Fruit fly (Drosophila melanogaster): Measurements from ENCODE around the gene CG3823.

CG3823 gene

dm6 chrX:6343786-6344537 is 40.2 kb downstream of the CG3823 start (continued):
- TF ChIP-seq CG7357 (GFP tag; IDR thresholded peaks at IDR 0.05) (no peak), grau (tag; optimal IDR thresholded peaks at IDR 0.05) (no peak), abd-A (tag; optimal IDR thresholded peaks at IDR 0.05) (peak; percentile 49), pfk (GFP tag; optimal IDR thresholded peaks at IDR 0.05) (no peak), ap (GFP tag; IDR thresholded peaks at IDR 0.05) (peak; percentile 59; the same call in 1 of the 2 replicates), bowl (GFP tag; IDR thresholded peaks at IDR 0.05) (peak; percentile 58; the same call in 1 of the 2 replicates), CG2678 (tag; optimal IDR thresholded peaks at IDR 0.05) (peak; percentile 8), CG6175 (GFP tag; IDR thresholded peaks at IDR 0.05) (no peak), Taf1 (GFP tag; IDR thresholded peaks at IDR 0.05) (no peak), CG4360 (GFP tag; IDR thresholded peaks at IDR 0.05) (0 out of 2 replicates have a peak, but pooled peaks have one; percentile 41), CG11456 (GFP tag; IDR thresholded peaks at IDR 0.05) (no peak), gem (tag; optimal IDR thresholded peaks at IDR 0.05) (peak; percentile 34), CG17612 (GFP tag; IDR thresholded peaks at IDR 0.05) (no peak), ERR (GFP tag; optimal IDR thresholded peaks at IDR 0.05) (no peak), fd96Cb (tag; optimal IDR thresholded peaks at IDR 0.05) (no peak), HmgZ (tag; optimal IDR thresholded peaks at IDR 0.05) (no peak), al (GFP tag; IDR thresholded peaks at IDR 0.05) (no peak), peb (GFP tag; IDR thresholded peaks at IDR 0.05) (peak; percentile 74), CG17829 (tag; optimal IDR thresholded peaks at IDR 0.05) (no peak), cato (GFP tag; optimal IDR thresholded peaks at IDR 0.05; ENCODE audit: borderline replicate concordance) (no peak), Deaf1 (tag; optimal IDR thresholded peaks at IDR 0.05) (no peak), Med (GFP tag) (peak; percentile 69), CG10431 (GFP tag; optimal IDR thresholded peaks at IDR 0.05) (no peak), CG34376 (GFP tag; optimal IDR thresholded peaks at IDR 0.05) (no peak), sqz (GFP tag; optimal IDR thresholded peaks at IDR 0.05) (no peak), pho (GFP tag; optimal IDR thresholded peaks at IDR 0.05) (no peak), CG34224 (GFP tag; IDR thresholded peaks at IDR 0.05; ENCODE audit: partially characterized antibody) (no peak), Mrtf (GFP tag; IDR thresholded peaks at IDR 0.05) (no peak), CG15479 (GFP tag; optimal IDR thresholded peaks at IDR 0.05) (no peak), Dll (GFP tag; IDR thresholded peaks at IDR 0.05; ENCODE audit: partially characterized antibody) (no peak), bsh (GFP tag; optimal IDR thresholded peaks at IDR 0.05) (peak in 1 of 2 experiments; percentile 62), CG8089 (GFP tag; optimal IDR thresholded peaks at IDR 0.05) (peak; percentile 9), Atf3 (GFP tag; optimal IDR thresholded peaks at IDR 0.05) (no peak), CG11398 (GFP tag; optimal IDR thresholded peaks at IDR 0.05) (no peak), cg (GFP tag; optimal IDR thresholded peaks at IDR 0.05) (no peak), eve (GFP tag; optimal IDR thresholded peaks at IDR 0.05) (no peak), CG7928 (GFP tag; optimal IDR thresholded peaks at IDR 0.05) (no peak), NK7.1 (GFP tag; optimal IDR thresholded peaks at IDR 0.05) (no peak), gsb-n (tag; optimal IDR thresholded peaks at IDR 0.05) (no peak), ci (GFP tag; IDR thresholded peaks at IDR 0.05) (peak; percentile 91), sug (tag; optimal IDR thresholded peaks at IDR 0.05) (no peak), stc (GFP tag; IDR thresholded peaks at IDR 0.05) (peak; percentile 76), Max (GFP tag; optimal IDR thresholded peaks at IDR 0.05) (no peak), Sox100B (GFP tag; optimal IDR thresholded peaks at IDR 0.05) (peak; percentile 35), CG11504 (tag; optimal IDR thresholded peaks at IDR 0.05) (peak; percentile 32), phol (tag; optimal IDR thresholded peaks at IDR 0.05) (no peak), row (GFP tag; IDR thresholded peaks at IDR 0.05) (peak; percentile 56), ab (GFP tag; optimal IDR thresholded peaks at IDR 0.05) (no peak), twi (tag; optimal IDR thresholded peaks at IDR 0.05) (no peak), CG12769 (tag; optimal IDR thresholded peaks at IDR 0.05) (no peak)

All from whole organism, embryonic.